Worm (Caenorhabditis elegans) whole organism, late embryonic: ENCODE measurements around the gene srz-60.

ENCODE experiments used
- F13H6.1 ChIP-seq: sonication (generic microtip); optimal IDR thresholded peaks from 2 replicates; lab custom pipeline; 2016; ENCODE audit warnings: missing genetic modification characterization, missing compliant biosample characterization
- K09A11.1 ChIP-seq: sonication (generic microtip); optimal IDR thresholded peaks from 2 replicates; lab custom pipeline; 2017; ENCODE audit warnings: antibody characterized with exemption, mild to moderate bottlenecking, missing genetic modification characterization, missing compliant biosample characterization; ENCODE audit not compliant: insufficient read depth
- T23F11.4 ChIP-seq: fragments of 200-800 bp; sonication (Bioruptor generic); optimal IDR thresholded peaks from 2 replicates; lab custom pipeline; 2018; ENCODE audit warnings: mild to moderate bottlenecking, missing genetic modification characterization, missing compliant biosample characterization
- ahr-1 ChIP-seq: sonication (generic microtip); optimal IDR thresholded peaks from 2 replicates; lab custom pipeline; 2016; ENCODE audit warnings: missing genetic modification characterization, missing compliant biosample characterization
- ceh-14 ChIP-seq: sonication (generic microtip); optimal IDR thresholded peaks from 2 replicates; lab custom pipeline; 2016; ENCODE audit warnings: missing genotype, missing genetic modification characterization, missing compliant biosample characterization
- ceh-2 ChIP-seq: sonication (generic microtip); optimal IDR thresholded peaks from 2 replicates; lab custom pipeline; 2016; ENCODE audit warnings: missing genotype, missing genetic modification characterization, missing compliant biosample characterization
- ceh-22 ChIP-seq: sonication (generic microtip); optimal IDR thresholded peaks from 2 replicates; lab custom pipeline; 2017; ENCODE audit warnings: missing biosample characterization, missing genetic modification characterization
- ceh-31 ChIP-seq: sonication (generic microtip); optimal IDR thresholded peaks from 2 replicates; lab custom pipeline; 2016; ENCODE audit warnings: missing genetic modification characterization, missing compliant biosample characterization
- ceh-48 ChIP-seq: sonication (generic microtip); optimal IDR thresholded peaks from 2 replicates; lab custom pipeline; 2016; ENCODE audit warnings: missing genetic modification characterization, inconsistent platforms, missing compliant biosample characterization
- ceh-6 ChIP-seq: fragments of 200-800 bp; sonication (Bioruptor generic); optimal IDR thresholded peaks from 2 replicates; lab custom pipeline; 2018; ENCODE audit warnings: mild to moderate bottlenecking, missing genetic modification characterization, missing compliant biosample characterization
- che-1 ChIP-seq: sonication (generic microtip); optimal IDR thresholded peaks from 2 replicates; lab custom pipeline; 2016; ENCODE audit warnings: mild to moderate bottlenecking, missing genetic modification characterization, missing compliant biosample characterization
- dmd-4 ChIP-seq: sonication (generic microtip); optimal IDR thresholded peaks from 2 replicates; lab custom pipeline; 2016; ENCODE audit warnings: borderline replicate concordance, missing genetic modification characterization, missing compliant biosample characterization
- dve-1 ChIP-seq: sonication (generic microtip); optimal IDR thresholded peaks from 2 replicates; lab custom pipeline; 2017; ENCODE audit warnings: antibody characterized with exemption, mild to moderate bottlenecking, missing genetic modification characterization, missing compliant biosample characterization
- elt-2 ChIP-seq: sonication (generic microtip); optimal IDR thresholded peaks from 2 replicates; lab custom pipeline; 2016; ENCODE audit warnings: missing genetic modification reagents, missing genetic modification characterization, missing compliant biosample characterization
- elt-4 ChIP-seq: sonication (generic microtip); optimal IDR thresholded peaks from 2 replicates; lab custom pipeline; 2016; ENCODE audit warnings: missing genetic modification characterization, missing compliant biosample characterization
- ets-4 ChIP-seq: sonication (generic microtip); optimal IDR thresholded peaks from 2 replicates; lab custom pipeline; 2016; ENCODE audit warnings: missing genetic modification characterization, missing compliant biosample characterization
- fax-1 ChIP-seq: sonication (generic microtip); optimal IDR thresholded peaks from 2 replicates; lab custom pipeline; 2016; ENCODE audit warnings: missing genotype, missing genetic modification characterization, missing compliant biosample characterization
- fkh-10 ChIP-seq: fragments of 150-350 bp; optimal IDR thresholded peaks from 2 replicates; lab custom pipeline; 2014; ENCODE audit warnings: missing biosample characterization, missing genetic modification reagents, missing genetic modification characterization
- fkh-6 ChIP-seq: sonication (generic microtip); optimal IDR thresholded peaks from 2 replicates; lab custom pipeline; 2016; ENCODE audit warnings: missing genetic modification characterization, missing compliant biosample characterization
- hlh-15 ChIP-seq: sonication (generic microtip); optimal IDR thresholded peaks from 2 replicates; lab custom pipeline; 2016; ENCODE audit warnings: missing genetic modification characterization, missing compliant biosample characterization
- hlh-30 ChIP-seq: sonication (generic microtip); optimal IDR thresholded peaks from 2 replicates; lab custom pipeline; 2017; ENCODE audit warnings: antibody characterized with exemption, missing genetic modification characterization, missing compliant biosample characterization; ENCODE audit not compliant: insufficient read depth
- lim-6 ChIP-seq: sonication (generic microtip); optimal IDR thresholded peaks from 2 replicates; lab custom pipeline; 2016; ENCODE audit warnings: missing genetic modification characterization, missing compliant biosample characterization
- lin-11 ChIP-seq: fragments of 200-800 bp; sonication (Bioruptor generic); optimal IDR thresholded peaks from 2 replicates; lab custom pipeline; 2018; ENCODE audit warnings: mild to moderate bottlenecking, missing genetic modification characterization, missing compliant biosample characterization
- mec-3 ChIP-seq: sonication (generic microtip); optimal IDR thresholded peaks from 2 replicates; lab custom pipeline; 2016; ENCODE audit warnings: borderline replicate concordance, missing genetic modification characterization, missing compliant biosample characterization
- odd-2 ChIP-seq: sonication (generic microtip); optimal IDR thresholded peaks from 2 replicates; lab custom pipeline; 2017; ENCODE audit warnings: antibody characterized with exemption, mild to moderate bottlenecking, missing genetic modification characterization, missing compliant biosample characterization
- pat-9 ChIP-seq: fragments of 200-800 bp; sonication (Bioruptor generic); optimal IDR thresholded peaks from 2 replicates; lab custom pipeline; 2018; ENCODE audit warnings: mild to moderate bottlenecking, missing genetic modification characterization, moderate library complexity, missing compliant biosample characterization
- pha-4 ChIP-seq: fragments of 150-350 bp; optimal IDR thresholded peaks from 2 replicates; lab custom pipeline; 2018; ENCODE audit warnings: missing biosample characterization, missing genetic modification reagents, missing genetic modification characterization
- pqm-1 ChIP-seq: sonication (generic microtip); optimal IDR thresholded peaks from 2 replicates; lab custom pipeline; 2016; ENCODE audit warnings: missing genetic modification characterization, missing compliant biosample characterization
- rnt-1 ChIP-seq: sonication (generic microtip); optimal IDR thresholded peaks from 2 replicates; lab custom pipeline; 2016; ENCODE audit warnings: missing genetic modification characterization, missing compliant biosample characterization
- sox-2 ChIP-seq: fragments of 200-800 bp; sonication (Bioruptor generic); IDR thresholded peaks from 2 replicates; pipeline ENCODE4 v1.3.6; 2022; ENCODE audit warnings: missing genetic modification reagents, missing genetic modification characterization, missing compliant biosample characterization
- syd-9 ChIP-seq: sonication (generic microtip); optimal IDR thresholded peaks from 2 replicates; lab custom pipeline; 2016; ENCODE audit warnings: mild to moderate bottlenecking, missing genetic modification characterization, moderate library complexity, missing compliant biosample characterization
- tbx-7 ChIP-seq: sonication (generic microtip); optimal IDR thresholded peaks from 2 replicates; lab custom pipeline; 2016; ENCODE audit warnings: missing genotype, missing genetic modification characterization, missing compliant biosample characterization
- unc-3 ChIP-seq, 2 experiments: fragments of 200-800 bp in 1 of 2; sonication (Bioruptor generic) in 1 of 2; sonication (generic microtip) in 1 of 2; conservative IDR thresholded peaks in 1 of 2; optimal IDR thresholded peaks in 1 of 2; 2 replicates each; pipeline versions ENCODE4 v1.3.6 to Lab custom; 2016 to 2022; ENCODE audit warnings: missing compliant biosample characterization in 2 of 2, missing genetic modification characterization in 2 of 2, missing genetic modification reagents in 1 of 2

srz-60 gene

DNA sequence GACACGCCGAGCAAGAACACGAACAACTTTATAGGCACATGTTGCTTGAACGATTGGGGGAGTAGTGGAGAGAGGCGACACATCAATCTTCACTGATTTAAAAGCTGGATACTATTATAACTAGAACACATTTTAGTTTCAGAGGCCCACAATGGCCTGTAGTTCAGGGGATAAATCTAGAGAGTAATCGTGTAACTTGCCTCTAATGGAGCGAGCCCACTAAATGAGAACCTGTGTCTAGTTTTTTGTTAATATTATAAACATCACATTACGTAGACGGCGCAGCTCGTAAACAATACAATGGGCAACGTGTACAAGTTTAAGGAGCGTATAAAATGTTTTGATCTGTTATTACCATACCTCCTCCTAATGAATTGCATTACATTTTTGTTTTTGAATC is 15.9 kb downstream of the srz-60 start, which contains the start of gene F58E2.5:
TSS of gene F58E2.5 (plus strand) at position 301 of the 400 bp plus-strand sequence.
- no peak for TF ChIP-seq lim-6 (tag; lab: Kevin White, UChicago)
- no peak for TF ChIP-seq dmd-4 (tag; lab: Kevin White, UChicago)
- no peak for TF ChIP-seq syd-9
- TF ChIP-seq unc-3 (GFP tag; conservative IDR thresholded peaks at IDR 0.05; lab: Robert Waterston, UW) = no peak
- no peak for TF ChIP-seq unc-3 (tag; optimal IDR thresholded peaks at IDR 0.05; lab: Kevin White, UChicago)
- TF ChIP-seq pat-9 (tag; lab: Kevin White, UChicago) = no peak
- no peak for TF ChIP-seq sox-2 (GFP tag; lab: Robert Waterston, UW)
- no peak for TF ChIP-seq elt-2 (tag; lab: Kevin White, UChicago)
- TF ChIP-seq odd-2 (tag; lab: Kevin White, UChicago) = no peak
- no peak for TF ChIP-seq fkh-10 (GFP tag; lab: Kevin White, UChicago)
- no peak for TF ChIP-seq che-1 (tag; lab: Kevin White, UChicago)
- TF ChIP-seq mec-3 (tag; lab: Kevin White, UChicago) = no peak

DNA sequence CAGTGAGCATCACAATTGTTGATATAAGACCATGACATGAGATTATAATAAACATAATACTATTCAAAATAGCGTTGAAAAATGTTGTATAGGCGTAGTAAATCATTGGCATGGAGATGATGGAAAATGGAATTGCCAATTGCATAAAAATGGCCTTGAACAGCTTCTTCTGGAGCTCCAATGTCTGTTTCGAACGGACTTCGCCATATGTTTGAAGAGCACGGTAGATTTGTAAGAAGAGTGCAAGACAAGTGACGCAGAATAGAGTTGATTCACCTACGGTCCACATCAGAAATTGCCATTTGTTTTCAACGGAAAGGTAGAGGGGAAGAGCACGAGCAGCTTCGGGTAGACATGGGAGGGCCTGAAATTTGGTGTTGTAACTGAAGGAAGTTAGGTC is 18.6 kb downstream of the srz-60 start:
- TF ChIP-seq unc-3 (GFP tag; conservative IDR thresholded peaks at IDR 0.05; lab: Robert Waterston, UW) (no peak), unc-3 (tag; optimal IDR thresholded peaks at IDR 0.05; lab: Kevin White, UChicago) (no peak), ahr-1 (tag; lab: Kevin White, UChicago) (no peak), ceh-2 (no peak), K09A11.1 (tag; lab: Kevin White, UChicago) (no peak), F13H6.1 (tag; lab: Kevin White, UChicago) (no peak), rnt-1 (tag; lab: Kevin White, UChicago) (no peak), hlh-15 (no peak), fkh-6 (tag; lab: Kevin White, UChicago) (no peak), ceh-6 (GFP tag; lab: Kevin White, UChicago) (no peak), che-1 (tag; lab: Kevin White, UChicago) (no peak), fax-1 (tag; lab: Kevin White, UChicago) (no peak), ceh-48 (no peak), pha-4 (no peak)

ce11 chrIV:3452516-3452915 is 23.8 kb downstream of the srz-60 start:
- TF ChIP-seq lim-6 (tag; lab: Kevin White, UChicago) = no peak
- TF ChIP-seq fkh-10 (GFP tag; lab: Kevin White, UChicago) = no peak
- TF ChIP-seq lin-11 = no peak
- no peak for TF ChIP-seq ets-4 (tag; lab: Kevin White, UChicago)
- TF ChIP-seq ceh-48 = no peak
- TF ChIP-seq T23F11.4 (GFP tag; lab: Kevin White, UChicago) = no peak
- no peak for TF ChIP-seq odd-2 (tag; lab: Kevin White, UChicago)
- no peak for TF ChIP-seq hlh-30 (tag; lab: Kevin White, UChicago)
- no peak for TF ChIP-seq che-1 (tag; lab: Kevin White, UChicago)
- no peak for TF ChIP-seq ceh-14
- no peak for TF ChIP-seq sox-2 (GFP tag; lab: Robert Waterston, UW)

ce11 chrIV:3453346-3453745 is 24.6 kb downstream of the srz-60 start, which contains the start of gene srz-23:
Gene srz-23 (plus strand): TSS chrIV:3453608.
- TF ChIP-seq ceh-31 (tag; lab: Kevin White, UChicago) (no peak), elt-4 (no peak), dve-1 (tag; lab: Kevin White, UChicago) (no peak), tbx-7 (tag; lab: Kevin White, UChicago) (no peak), pqm-1 (no peak), fkh-10 (GFP tag; lab: Kevin White, UChicago) (no peak), ceh-22 (tag; lab: Kevin White, UChicago) (no peak)

ce11 chrIV:3455437-3455836 is 26.7 kb downstream of the srz-60 start:
- peak; percentile 100 for TF ChIP-seq dve-1 (tag; lab: Kevin White, UChicago)
